Worm (Caenorhabditis elegans) whole organism, young adult: ENCODE data around the gene fbxa-42.

Experiments
- B0035.1 ChIP-seq: sonication (generic microtip); optimal IDR thresholded peaks from 2 replicates; lab custom pipeline; 2016; ENCODE audit warnings: missing genetic modification characterization, mild to moderate bottlenecking, missing compliant biosample characterization, missing genotype, missing genetic modification reagents
- F23B12.7 ChIP-seq: sonication (generic microtip); optimal IDR thresholded peaks from 2 replicates; lab custom pipeline; 2017; ENCODE audit warnings: missing genetic modification characterization, mild to moderate bottlenecking, missing compliant biosample characterization, antibody characterized with exemption, moderate library complexity; ENCODE audit not compliant: insufficient read depth
- T07F8.4 ChIP-seq: sonication (generic microtip); optimal IDR thresholded peaks from 2 replicates; lab custom pipeline; 2016; ENCODE audit warnings: mild to moderate bottlenecking, missing genetic modification characterization, moderate library complexity, missing compliant biosample characterization
- Y53F4B.3 ChIP-seq: fragments of 200-800 bp; sonication (Bioruptor generic); IDR thresholded peaks from 2 replicates; pipeline ENCODE4 v1.3.6; 2022; ENCODE audit warnings: missing genetic modification reagents, missing genetic modification characterization, missing compliant biosample characterization
- athp-1 ChIP-seq: sonication (generic microtip); optimal IDR thresholded peaks from 2 replicates; lab custom pipeline; 2017; ENCODE audit warnings: mild to moderate bottlenecking, missing genetic modification characterization, missing compliant biosample characterization
- attf-5 ChIP-seq: fragments of 200-800 bp; sonication (Bioruptor generic); optimal IDR thresholded peaks from 2 replicates; lab custom pipeline; 2018; ENCODE audit warnings: mild to moderate bottlenecking, missing genetic modification characterization, missing compliant biosample characterization
- attf-6 ChIP-seq: fragments of 200-800 bp; sonication (Bioruptor generic); IDR thresholded peaks from 2 replicates; pipeline ENCODE4 v1.3.6; 2022; ENCODE audit warnings: missing genetic modification reagents, missing genetic modification characterization, missing compliant biosample characterization
- bed-2 ChIP-seq: fragments of 200-800 bp; sonication (Bioruptor generic); IDR thresholded peaks from 2 replicates; pipeline ENCODE4 v1.3.6; 2022; ENCODE audit warnings: missing genetic modification reagents, missing genetic modification characterization, missing compliant biosample characterization
- ccch-3 ChIP-seq: fragments of 200-800 bp; sonication (Bioruptor generic); optimal IDR thresholded peaks from 2 replicates; lab custom pipeline; 2018; ENCODE audit warnings: mild to moderate bottlenecking, missing genetic modification characterization, missing compliant biosample characterization
- cebp-1 ChIP-seq, 2 experiments: fragments of 200-800 bp in 1 of 2; sonication (Bioruptor generic) in 1 of 2; sonication (generic microtip) in 1 of 2; IDR thresholded peaks in 1 of 2; optimal IDR thresholded peaks in 1 of 2; 2 replicates each; pipeline versions ENCODE4 v1.3.6 to Lab custom; 2017 to 2022; ENCODE audit warnings: missing compliant biosample characterization in 2 of 2, missing genetic modification characterization in 2 of 2, mild to moderate bottlenecking in 1 of 2, missing genetic modification reagents in 1 of 2, moderate library complexity in 1 of 2
- cebp-2 ChIP-seq: fragments of 200-800 bp; sonication (Bioruptor generic); IDR thresholded peaks from 2 replicates; pipeline ENCODE4 v1.3.6; 2022; ENCODE audit warnings: missing genetic modification characterization, missing compliant biosample characterization
- chd-7 ChIP-seq: sonication (generic microtip); optimal IDR thresholded peaks from 2 replicates; lab custom pipeline; 2016; ENCODE audit warnings: mild to moderate bottlenecking, missing genetic modification characterization, moderate library complexity, missing compliant biosample characterization
- die-1 ChIP-seq: sonication (generic microtip); optimal IDR thresholded peaks from 2 replicates; lab custom pipeline; 2016; ENCODE audit warnings: missing genotype, mild to moderate bottlenecking, missing genetic modification characterization, missing compliant biosample characterization
- egl-44 ChIP-seq: fragments of 200-800 bp; sonication (Bioruptor generic); IDR thresholded peaks from 2 replicates; pipeline ENCODE4 v1.3.6; 2022; ENCODE audit warnings: missing genetic modification reagents, missing genetic modification characterization, missing compliant biosample characterization
- him-1 ChIP-seq: sonication (generic microtip); optimal IDR thresholded peaks from 2 replicates; lab custom pipeline; 2016; ENCODE audit warnings: missing genotype, missing genetic modification reagents, missing genetic modification characterization, missing compliant biosample characterization
- hrde-1 ChIP-seq: sonication (generic microtip); optimal IDR thresholded peaks from 2 replicates; lab custom pipeline; 2016; ENCODE audit warnings: missing genetic modification characterization, mild to moderate bottlenecking, missing compliant biosample characterization, moderate library complexity, missing genotype, missing genetic modification reagents, borderline replicate concordance
- lin-26 ChIP-seq: fragments of 200-800 bp; sonication (Bioruptor generic); IDR thresholded peaks from 2 replicates; pipeline ENCODE4 v1.3.6; 2022; ENCODE audit warnings: missing genetic modification reagents, missing genetic modification characterization, missing compliant biosample characterization
- lin-35 ChIP-seq, 3 experiments: fragments of 150-350 bp in 2 of 3; sonication (generic microtip) in 1 of 3; optimal IDR thresholded peaks; 2 replicates each; lab custom pipeline; 2014 to 2018; ENCODE audit warnings: missing biosample characterization in 3 of 3, missing genetic modification characterization in 3 of 3, missing genetic modification reagents in 3 of 3
- lin-40 ChIP-seq: sonication (generic microtip); optimal IDR thresholded peaks from 2 replicates; lab custom pipeline; 2016; ENCODE audit warnings: missing genetic modification characterization, mild to moderate bottlenecking, missing compliant biosample characterization, missing genotype, missing genetic modification reagents
- lir-1 ChIP-seq: fragments of 200-800 bp; sonication (Bioruptor generic); conservative IDR thresholded peaks from 2 replicates; pipeline ENCODE4 v1.3.6; 2022; ENCODE audit warnings: missing genetic modification reagents, missing genetic modification characterization, missing compliant biosample characterization
- lsl-1 ChIP-seq: fragments of 200-800 bp; sonication (Bioruptor generic); optimal IDR thresholded peaks from 2 replicates; lab custom pipeline; 2018; ENCODE audit warnings: mild to moderate bottlenecking, missing genetic modification characterization, moderate library complexity, missing compliant biosample characterization
- mcd-1 ChIP-seq: fragments of 200-800 bp; sonication (Bioruptor generic); IDR thresholded peaks from 2 replicates; pipeline ENCODE4 v1.3.6; 2022; ENCODE audit warnings: missing genetic modification reagents, missing genetic modification characterization, missing compliant biosample characterization
- mel-28 ChIP-seq: sonication (generic microtip); optimal IDR thresholded peaks from 2 replicates; lab custom pipeline; 2016; ENCODE audit warnings: borderline replicate concordance, mild to moderate bottlenecking, missing genetic modification characterization, missing compliant biosample characterization
- mxl-1 ChIP-seq: sonication (generic microtip); optimal IDR thresholded peaks from 2 replicates; lab custom pipeline; 2016; ENCODE audit warnings: missing genetic modification characterization, missing compliant biosample characterization
- nfya-2 ChIP-seq: fragments of 200-800 bp; sonication (Bioruptor generic); IDR thresholded peaks from 2 replicates; pipeline ENCODE4 v1.3.6; 2022; ENCODE audit warnings: missing genetic modification reagents, missing genetic modification characterization, missing compliant biosample characterization
- pbrm-1 ChIP-seq: fragments of 200-800 bp; sonication (Bioruptor generic); IDR thresholded peaks from 2 replicates; pipeline ENCODE4 v1.3.6; 2022; ENCODE audit warnings: missing genetic modification reagents, missing genetic modification characterization, missing compliant biosample characterization
- pha-4 ChIP-seq: fragments of 150-350 bp; sonication (generic microtip); optimal IDR thresholded peaks from 2 replicates; lab custom pipeline; 2014; ENCODE audit warnings: missing biosample characterization, missing genetic modification reagents, missing genetic modification characterization
- rec-8 ChIP-seq, 2 experiments: sonication (generic microtip); optimal IDR thresholded peaks; 2 replicates each; lab custom pipeline; 2016; ENCODE audit warnings: mild to moderate bottlenecking in 2 of 2, missing genetic modification characterization in 2 of 2, missing genetic modification reagents in 2 of 2, missing genotype in 2 of 2, missing biosample characterization in 1 of 2, missing compliant biosample characterization in 1 of 2, moderate library complexity in 1 of 2
- repo-1 ChIP-seq: sonication (generic microtip); optimal IDR thresholded peaks from 2 replicates; lab custom pipeline; 2017; ENCODE audit warnings: mild to moderate bottlenecking, missing genetic modification characterization, missing compliant biosample characterization
- rpc-1 ChIP-seq, 2 experiments: fragments of 150-350 bp in 1 of 2; sonication (generic microtip) in 1 of 2; optimal IDR thresholded peaks; 2 replicates each; lab custom pipeline; 2014 to 2018; ENCODE audit warnings: missing biosample characterization in 1 of 2, missing genetic modification characterization in 1 of 2, missing genetic modification reagents in 1 of 2, missing genotype in 1 of 2
- sdz-38 ChIP-seq: sonication (generic microtip); optimal IDR thresholded peaks from 2 replicates; lab custom pipeline; 2016; ENCODE audit warnings: missing genotype, missing genetic modification characterization, missing compliant biosample characterization
- sea-2 ChIP-seq: fragments of 200-800 bp; sonication (Bioruptor generic); IDR thresholded peaks from 2 replicates; pipeline ENCODE4 v1.3.6; 2022; ENCODE audit warnings: missing genetic modification characterization, missing compliant biosample characterization
- snpc-1.1 ChIP-seq: sonication (generic microtip); optimal IDR thresholded peaks from 2 replicates; lab custom pipeline; 2017; ENCODE audit warnings: missing genetic modification characterization, mild to moderate bottlenecking, missing compliant biosample characterization, antibody characterized with exemption, moderate library complexity, missing genotype, missing genetic modification reagents; ENCODE audit not compliant: insufficient read depth
- tbp1 ChIP-seq: fragments of 200-800 bp; sonication (Bioruptor generic); optimal IDR thresholded peaks from 2 replicates; lab custom pipeline; 2018; ENCODE audit warnings: mild to moderate bottlenecking, missing genetic modification characterization, missing compliant biosample characterization
- tbx-9 ChIP-seq: sonication (generic microtip); optimal IDR thresholded peaks from 2 replicates; lab custom pipeline; 2016; ENCODE audit warnings: borderline replicate concordance, missing genetic modification characterization, inconsistent platforms, missing compliant biosample characterization
- zfh-2 ChIP-seq: fragments of 200-800 bp; sonication (Bioruptor generic); conservative IDR thresholded peaks from 2 replicates; pipeline ENCODE4 v1.3.6; 2022; ENCODE audit warnings: missing genetic modification reagents, missing genetic modification characterization, missing compliant biosample characterization
- ztf-25 ChIP-seq: fragments of 200-800 bp; sonication (Bioruptor generic); IDR thresholded peaks from 2 replicates; pipeline ENCODE4 v1.3.6; 2022; ENCODE audit warnings: missing genetic modification reagents, missing genetic modification characterization, missing compliant biosample characterization
- ztf-28 ChIP-seq: fragments of 200-800 bp; sonication (Bioruptor generic); IDR thresholded peaks from 2 replicates; pipeline ENCODE4 v1.3.6; 2022; ENCODE audit warnings: missing genetic modification reagents, missing genetic modification characterization, missing compliant biosample characterization
- ztf-3 ChIP-seq: fragments of 200-800 bp; sonication (Bioruptor generic); optimal IDR thresholded peaks from 2 replicates; lab custom pipeline; 2018; ENCODE audit warnings: mild to moderate bottlenecking, missing genetic modification characterization, missing compliant biosample characterization

Gene fbxa-42

ce11 chrIII:2227407-2227806 lies 33.8 kb downstream of the fbxa-42 start, which contains the start of gene fbxa-62:
Gene fbxa-62, plus strand, starts transcription at chrIII:2227707.
- TF ChIP-seq lin-35 (GFP tag; optimal IDR thresholded peaks at IDR 0.05; lab: Kevin White, UChicago): no peak
- TF ChIP-seq lin-40 (tag; lab: Kevin White, UChicago): no peak
- no peak for TF ChIP-seq T07F8.4 (tag; lab: Kevin White, UChicago)
- TF ChIP-seq die-1 (tag; lab: Kevin White, UChicago): no peak
- no peak for TF ChIP-seq sdz-38 (tag; lab: Kevin White, UChicago)
- TF ChIP-seq lir-1 (GFP tag; lab: Robert Waterston, UW): no peak
- TF ChIP-seq pbrm-1: no peak
- TF ChIP-seq lsl-1 (GFP tag; lab: Kevin White, UChicago): no peak
- TF ChIP-seq cebp-2: no peak
- TF ChIP-seq mcd-1 (GFP tag; lab: Robert Waterston, UW): no peak
- no peak for TF ChIP-seq ztf-25 (GFP tag; lab: Robert Waterston, UW)
- no peak for TF ChIP-seq ztf-3 (GFP tag; lab: Kevin White, UChicago)

- TF ChIP-seq rec-8 (tag; optimal IDR thresholded peaks at IDR 0.05; lab: Kevin White, UChicago): no peak
- TF ChIP-seq tbp1: no peak
- no peak for TF ChIP-seq him-1 (tag; lab: Kevin White, UChicago)
- no peak for TF ChIP-seq pha-4 (tag; lab: Kevin White, UChicago)
- no peak for TF ChIP-seq ztf-28
- no peak for TF ChIP-seq sea-2 (GFP tag; lab: Robert Waterston, UW)
- no peak for TF ChIP-seq snpc-1.1 (tag; lab: Kevin White, UChicago)
- TF ChIP-seq B0035.1 (tag; lab: Kevin White, UChicago): no peak
- no peak for TF ChIP-seq lin-40 (tag; lab: Kevin White, UChicago)
- no peak for TF ChIP-seq ccch-3 (GFP tag; lab: Kevin White, UChicago)
- no peak for TF ChIP-seq lin-26
- TF ChIP-seq lir-1 (GFP tag; lab: Robert Waterston, UW): no peak
- no peak for TF ChIP-seq sdz-38 (tag; lab: Kevin White, UChicago)
- no peak for TF ChIP-seq cebp-1 (GFP tag; IDR thresholded peaks at IDR 0.05; lab: Robert Waterston, UW)
- no peak for TF ChIP-seq cebp-1 (tag; optimal IDR thresholded peaks at IDR 0.05; lab: Kevin White, UChicago)
- no peak for TF ChIP-seq F23B12.7
- no peak for TF ChIP-seq mel-28 (tag; lab: Kevin White, UChicago)
Observed at ce11 chrIII:2224478-2224877, 36.8 kb downstream of the fbxa-42 start, which contains the start of gene fbxa-38. Gene fbxa-38, plus strand, starts transcription at chrIII:2224672.

ce11 chrIII:2223932-2224331 lies 37.3 kb downstream of the fbxa-42 start, which contains the start of gene srd-65:
Gene srd-65, minus strand, starts transcription at chrIII:2224032.
- no peak for TF ChIP-seq bed-2
- TF ChIP-seq tbx-9 (tag; lab: Kevin White, UChicago): no peak
- no peak for TF ChIP-seq lin-35 (GFP tag; optimal IDR thresholded peaks at IDR 0.05; lab: Kevin White, UChicago)
- no peak for TF ChIP-seq nfya-2 (GFP tag; lab: Robert Waterston, UW)
- no peak for TF ChIP-seq ztf-25 (GFP tag; lab: Robert Waterston, UW)
- no peak for TF ChIP-seq Y53F4B.3 (GFP tag; lab: Robert Waterston, UW)
- no peak for TF ChIP-seq attf-6 (GFP tag; lab: Robert Waterston, UW)
- no peak for TF ChIP-seq athp-1 (tag; lab: Kevin White, UChicago)
- TF ChIP-seq mxl-1 (tag; lab: Kevin White, UChicago): no peak
- TF ChIP-seq chd-7 (tag; lab: Kevin White, UChicago): no peak
- TF ChIP-seq pha-4 (tag; lab: Kevin White, UChicago): no peak
- TF ChIP-seq rpc-1 (optimal IDR thresholded peaks at IDR 0.05; lab: Kevin White, UChicago): no peak
- no peak for TF ChIP-seq rpc-1 (tag; optimal IDR thresholded peaks at IDR 0.05; lab: Kevin White, UChicago)
- no peak for TF ChIP-seq snpc-1.1 (tag; lab: Kevin White, UChicago)
- TF ChIP-seq repo-1 (tag; lab: Kevin White, UChicago): no peak
- no peak for TF ChIP-seq egl-44 (GFP tag; lab: Robert Waterston, UW)
- no peak for TF ChIP-seq attf-5 (GFP tag; lab: Kevin White, UChicago)
- TF ChIP-seq zfh-2 (GFP tag; lab: Robert Waterston, UW): no peak
- TF ChIP-seq hrde-1 (tag; lab: Kevin White, UChicago): no peak
